Worm (Caenorhabditis elegans): Measurements from ENCODE around the gene cyn-1.

- no peak for TF ChIP-seq drap-1 (GFP tag; optimal IDR thresholded peaks at IDR 0.05)
- no peak for TF ChIP-seq sptf-1 (tag; optimal IDR thresholded peaks at IDR 0.05)
These were observed 13.5 kb downstream of the cyn-1 start for ce11 chrV:14369412-14369811.

All from whole organism, mixed stage, embryonic.